Fruit fly (Drosophila melanogaster) whole organism, embryonic: ENCODE data around the gene Srp9.

Experiments
- ATbp ChIP-seq: fragments of 200-800 bp; sonication (Bioruptor generic); optimal IDR thresholded peaks from 2 replicates; lab custom pipeline; 2017; ENCODE audit warnings: missing biosample characterization, mild to moderate bottlenecking, missing genetic modification characterization, missing genetic modification reagents
- Asciz ChIP-seq: fragments of 200-800 bp; sonication (Bioruptor generic); optimal IDR thresholded peaks from 2 replicates; lab custom pipeline; 2017; ENCODE audit warnings: missing biosample characterization, mild to moderate bottlenecking, missing genetic modification characterization, missing genetic modification reagents
- Atf-2 ChIP-seq: fragments of 200-800 bp; sonication (Bioruptor generic); optimal IDR thresholded peaks from 2 replicates; lab custom pipeline; 2016; ENCODE audit warnings: missing biosample characterization, missing genetic modification characterization
- B-H1 ChIP-seq: fragments of 200-800 bp; sonication (Bioruptor generic); IDR thresholded peaks from 3 replicates; pipeline ENCODE4 v1.3.6; 2022; ENCODE audit warnings: missing biosample characterization, missing genetic modification characterization
- Blimp-1 ChIP-seq: fragments of 200-800 bp; sonication (Bioruptor generic); optimal IDR thresholded peaks from 3 replicates; lab custom pipeline; 2018; ENCODE audit warnings: missing biosample characterization, missing genetic modification characterization, mild to moderate bottlenecking, moderate library complexity, missing genetic modification reagents
- Bteb2 ChIP-seq: fragments of 200-800 bp; sonication (Bioruptor generic); optimal IDR thresholded peaks from 2 replicates; lab custom pipeline; 2016; ENCODE audit warnings: missing biosample characterization, missing genetic modification characterization
- CG10431 ChIP-seq: fragments of 200-800 bp; sonication (Bioruptor generic); optimal IDR thresholded peaks from 3 replicates; lab custom pipeline; 2018; ENCODE audit warnings: missing biosample characterization, mild to moderate bottlenecking, missing genetic modification characterization
- CG11093 ChIP-seq: fragments of 200-800 bp; sonication (Bioruptor generic); IDR thresholded peaks from 3 replicates; pipeline ENCODE4 v1.3.6; 2022; ENCODE audit warnings: missing biosample characterization, missing genetic modification characterization
- CG12659 ChIP-seq: fragments of 200-800 bp; sonication (Bioruptor generic); optimal IDR thresholded peaks from 3 replicates; lab custom pipeline; 2017; ENCODE audit warnings: mild to moderate bottlenecking, missing biosample characterization, missing genetic modification reagents, missing genetic modification characterization
- CG12769 ChIP-seq: fragments of 200-800 bp; sonication (Bioruptor generic); optimal IDR thresholded peaks from 2 replicates; lab custom pipeline; 2019; ENCODE audit warnings: missing biosample characterization, mild to moderate bottlenecking, missing genetic modification characterization, moderate library complexity
- CG13775 ChIP-seq: fragments of 200-800 bp; sonication (Bioruptor generic); optimal IDR thresholded peaks from 3 replicates; lab custom pipeline; 2017; ENCODE audit warnings: missing biosample characterization, mild to moderate bottlenecking, missing genetic modification characterization
- CG1603 ChIP-seq: fragments of 200-800 bp; sonication (Bioruptor generic); optimal IDR thresholded peaks from 2 replicates; lab custom pipeline; 2019; ENCODE audit warnings: missing biosample characterization, mild to moderate bottlenecking, missing genetic modification characterization, moderate library complexity
- CG17359 ChIP-seq: fragments of 200-800 bp; sonication (Bioruptor generic); optimal IDR thresholded peaks from 3 replicates; lab custom pipeline; 2018; ENCODE audit warnings: missing biosample characterization, mild to moderate bottlenecking, missing genetic modification characterization, moderate library complexity
- CG17361 ChIP-seq: fragments of 200-800 bp; sonication (Bioruptor generic); IDR thresholded peaks from 3 replicates; pipeline ENCODE4 v1.3.6; 2022; ENCODE audit warnings: missing biosample characterization, missing genetic modification characterization
- CG17568 ChIP-seq: fragments of 200-800 bp; sonication (Bioruptor generic); optimal IDR thresholded peaks from 2 replicates; lab custom pipeline; 2018; ENCODE audit warnings: missing biosample characterization, mild to moderate bottlenecking, missing genetic modification characterization, moderate library complexity
- CG18262 ChIP-seq: fragments of 200-800 bp; optimal IDR thresholded peaks from 3 replicates; lab custom pipeline; 2019; ENCODE audit warnings: missing biosample characterization, mild to moderate bottlenecking, missing genetic modification characterization, moderate library complexity
- CG2678 ChIP-seq: fragments of 200-800 bp; sonication (Bioruptor generic); optimal IDR thresholded peaks from 3 replicates; lab custom pipeline; 2019; ENCODE audit warnings: missing biosample characterization, mild to moderate bottlenecking, missing genetic modification characterization, moderate library complexity
- CG4707 ChIP-seq: fragments of 200-800 bp; sonication (Bioruptor generic); optimal IDR thresholded peaks from 2 replicates; lab custom pipeline; 2018; ENCODE audit warnings: missing biosample characterization, mild to moderate bottlenecking, missing genetic modification characterization, moderate library complexity
- CG8388 ChIP-seq: fragments of 200-800 bp; sonication (Bioruptor generic); optimal IDR thresholded peaks from 2 replicates; lab custom pipeline; 2019; ENCODE audit warnings: missing biosample characterization, mild to moderate bottlenecking, missing genetic modification characterization, moderate library complexity
- CG9727 ChIP-seq: fragments of 200-800 bp; sonication (Bioruptor generic); optimal IDR thresholded peaks from 3 replicates; lab custom pipeline; 2017; ENCODE audit warnings: missing biosample characterization, mild to moderate bottlenecking, missing genetic modification characterization
- Dip3 ChIP-seq: fragments of 200-800 bp; sonication (Bioruptor generic); optimal IDR thresholded peaks from 3 replicates; lab custom pipeline; 2016; ENCODE audit warnings: missing biosample characterization, missing genetic modification characterization
- Drgx ChIP-seq: fragments of 200-800 bp; sonication (Bioruptor generic); IDR thresholded peaks from 2 replicates; pipeline ENCODE4 v1.3.6; 2022; ENCODE audit warnings: missing biosample characterization, missing genetic modification characterization
- Kr ChIP-seq: fragments of 200-800 bp; sonication (Bioruptor generic); optimal IDR thresholded peaks from 2 replicates; lab custom pipeline; 2017; ENCODE audit warnings: missing biosample characterization, mild to moderate bottlenecking, missing genetic modification characterization
- Lpt ChIP-seq: fragments of >200 bp; optimal IDR thresholded peaks from 2 replicates; lab custom pipeline; 2018; ENCODE audit warnings: missing biosample characterization, missing genetic modification characterization
- Optix ChIP-seq: fragments of 200-800 bp; sonication (Bioruptor generic); IDR thresholded peaks from 3 replicates; pipeline ENCODE4 v1.3.6; 2022; ENCODE audit warnings: missing biosample characterization, missing genetic modification characterization
- PHDP ChIP-seq: fragments of 200-800 bp; sonication (Bioruptor generic); optimal IDR thresholded peaks from 3 replicates; lab custom pipeline; 2018; ENCODE audit warnings: missing biosample characterization, mild to moderate bottlenecking, missing genetic modification characterization, moderate library complexity
- Sry-δ ChIP-seq: fragments of 200-800 bp; sonication (Bioruptor generic); optimal IDR thresholded peaks from 2 replicates; lab custom pipeline; 2016; ENCODE audit warnings: missing biosample characterization, missing genetic modification characterization
- Ssrp ChIP-seq: fragments of 200-800 bp; sonication (Bioruptor generic); optimal IDR thresholded peaks from 2 replicates; lab custom pipeline; 2018; ENCODE audit warnings: missing biosample characterization, mild to moderate bottlenecking, missing genetic modification characterization, moderate library complexity
- ac ChIP-seq: fragments of 200-800 bp; sonication (Bioruptor generic); optimal IDR thresholded peaks from 3 replicates; lab custom pipeline; 2017; ENCODE audit warnings: missing biosample characterization, mild to moderate bottlenecking, missing genetic modification characterization
- chinmo ChIP-seq: fragments of 200-800 bp; sonication (Bioruptor generic); IDR thresholded peaks from 4 replicates; pipeline ENCODE4 v1.3.6; 2022; ENCODE audit warnings: missing biosample characterization, missing genetic modification characterization; ENCODE audit not compliant: partially characterized antibody
- chm ChIP-seq: fragments of 200-800 bp; sonication (Bioruptor generic); IDR thresholded peaks from 2 replicates; pipeline ENCODE4 v1.3.6; 2022; ENCODE audit warnings: missing biosample characterization, missing genetic modification characterization
- crol ChIP-seq: fragments of 200-800 bp; sonication (Bioruptor generic); IDR thresholded peaks from 2 replicates; pipeline ENCODE4 v1.3.6; 2022; ENCODE audit warnings: missing biosample characterization, missing genetic modification characterization
- dmrt11E ChIP-seq: fragments of 200-800 bp; sonication (Bioruptor generic); optimal IDR thresholded peaks from 3 replicates; lab custom pipeline; 2018; ENCODE audit warnings: missing biosample characterization, mild to moderate bottlenecking, missing genetic modification characterization, moderate library complexity
- exex ChIP-seq: fragments of 200-800 bp; sonication (Bioruptor generic); optimal IDR thresholded peaks from 4 replicates; lab custom pipeline; 2018; ENCODE audit warnings: missing biosample characterization, mild to moderate bottlenecking, missing genetic modification characterization, moderate library complexity
- fu2 ChIP-seq: fragments of 200-800 bp; sonication (Bioruptor generic); optimal IDR thresholded peaks from 2 replicates; lab custom pipeline; 2016; ENCODE audit warnings: missing biosample characterization, missing genetic modification characterization
- gem ChIP-seq: fragments of 200-800 bp; sonication (Bioruptor generic); optimal IDR thresholded peaks from 2 replicates; lab custom pipeline; 2019; ENCODE audit warnings: missing biosample characterization, mild to moderate bottlenecking, missing genetic modification characterization, moderate library complexity
- kah ChIP-seq: fragments of 200-800 bp; sonication (Bioruptor generic); optimal IDR thresholded peaks from 2 replicates; lab custom pipeline; 2018; ENCODE audit warnings: missing biosample characterization, mild to moderate bottlenecking, missing genetic modification characterization
- klu ChIP-seq: fragments of 200-800 bp; sonication (Bioruptor generic); IDR thresholded peaks from 2 replicates; pipeline ENCODE4 v1.3.6; 2022; ENCODE audit warnings: missing biosample characterization, missing genetic modification characterization
- nerfin-1 ChIP-seq: fragments of 200-800 bp; sonication (Bioruptor generic); optimal IDR thresholded peaks from 3 replicates; lab custom pipeline; 2019; ENCODE audit warnings: missing biosample characterization, mild to moderate bottlenecking, missing genetic modification characterization, moderate library complexity
- nmo ChIP-seq: fragments of 200-800 bp; sonication (Bioruptor generic); optimal IDR thresholded peaks from 2 replicates; lab custom pipeline; 2018; ENCODE audit warnings: missing biosample characterization, mild to moderate bottlenecking, missing genetic modification characterization, moderate library complexity
- nom ChIP-seq: fragments of 200-800 bp; sonication (Bioruptor generic); optimal IDR thresholded peaks from 2 replicates; lab custom pipeline; 2017; ENCODE audit warnings: missing biosample characterization, missing genetic modification characterization, mild to moderate bottlenecking, moderate library complexity, missing genetic modification reagents
- onecut ChIP-seq: fragments of 200-800 bp; sonication (Bioruptor generic); IDR thresholded peaks from 2 replicates; pipeline ENCODE4 v1.3.6; 2022; ENCODE audit warnings: missing biosample characterization, missing genetic modification characterization
- run ChIP-seq: fragments of 200-800 bp; sonication (Bioruptor generic); optimal IDR thresholded peaks from 3 replicates; lab custom pipeline; 2018; ENCODE audit warnings: missing biosample characterization, mild to moderate bottlenecking, missing genetic modification characterization
- schlank ChIP-seq: fragments of 200-800 bp; sonication (Bioruptor generic); optimal IDR thresholded peaks from 2 replicates; lab custom pipeline; 2018; ENCODE audit warnings: missing biosample characterization, mild to moderate bottlenecking, missing genetic modification characterization
- sens ChIP-seq: fragments of 200-800 bp; sonication (Bioruptor generic); peaks from one replicate; lab custom pipeline; 2016; ENCODE audit warnings: missing biosample characterization, missing genetic modification characterization
- sens-2 ChIP-seq: fragments of 200-800 bp; sonication (Bioruptor generic); IDR thresholded peaks from 2 replicates; pipeline ENCODE4 v1.3.6; 2022; ENCODE audit warnings: missing biosample characterization, missing genetic modification characterization
- sqz ChIP-seq: fragments of 200-800 bp; sonication (Bioruptor generic); optimal IDR thresholded peaks from 3 replicates; lab custom pipeline; 2018; ENCODE audit warnings: missing biosample characterization, mild to moderate bottlenecking, missing genetic modification characterization
- wek ChIP-seq: fragments of 200-800 bp; sonication (Bioruptor generic); optimal IDR thresholded peaks from 3 replicates; lab custom pipeline; 2018; ENCODE audit warnings: missing biosample characterization, mild to moderate bottlenecking, missing genetic modification characterization, moderate library complexity

Srp9 gene

DNA sequence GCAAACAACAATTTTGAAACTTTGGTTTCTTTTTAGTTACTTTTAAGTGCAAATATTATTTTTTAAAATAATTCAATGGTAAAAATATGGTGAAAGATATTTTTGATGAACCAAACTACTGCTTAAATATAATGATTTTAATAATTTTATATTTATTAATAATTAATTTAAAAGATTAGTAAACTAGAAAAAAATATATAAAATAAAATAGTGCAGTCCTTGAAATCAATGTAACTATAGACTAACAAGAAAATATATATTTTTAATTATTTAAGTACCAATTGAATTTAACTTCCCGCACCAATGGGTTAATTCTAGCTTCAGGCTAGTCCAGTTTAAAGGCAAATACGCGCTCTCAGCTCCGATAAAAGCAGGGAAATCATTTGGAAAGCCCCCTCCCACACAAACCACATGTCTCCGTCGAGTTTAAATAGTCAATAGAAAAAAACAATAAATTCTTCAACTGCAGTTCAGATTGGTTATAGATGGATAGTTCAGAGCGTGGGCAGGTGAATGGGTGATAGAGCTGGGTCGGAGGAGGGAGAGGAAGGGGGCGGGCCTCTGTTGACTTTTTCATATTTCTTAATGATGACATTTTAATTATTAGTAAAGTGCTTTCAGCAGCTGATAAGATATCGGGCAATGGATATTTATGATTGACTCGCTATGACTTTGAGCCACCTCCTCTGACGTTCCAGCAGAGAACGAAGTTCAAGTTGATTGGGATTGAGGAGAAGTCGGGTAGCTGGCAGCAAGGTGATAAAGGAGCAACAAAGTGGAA lies 26.0 kb downstream of the Srp9 start (continued):
- peak; percentile 54 for TF ChIP-seq CG10431
- no peak for TF ChIP-seq Dip3 (GFP tag; lab: Kevin White, UChicago)
- TF ChIP-seq chm (GFP tag; lab: Robert Waterston, UW): 0 out of 2 replicates have a peak, but pooled peaks have one; percentile 21
- no peak for TF ChIP-seq ac (GFP tag; lab: Kevin White, UChicago)
- no peak for TF ChIP-seq Sry-δ (GFP tag; lab: Kevin White, UChicago)
- peak; percentile 5 for TF ChIP-seq CG12769 (tag; lab: Kevin White, UChicago)
- peak; percentile 30 for TF ChIP-seq PHDP (tag; lab: Kevin White, UChicago)
- peak; percentile 21 for TF ChIP-seq CG17568 (GFP tag; lab: Kevin White, UChicago)
- peak; percentile 8 for TF ChIP-seq nerfin-1 (tag; lab: Kevin White, UChicago)
- peak; percentile 86 for TF ChIP-seq CG18262 (tag; lab: Kevin White, UChicago)
- TF ChIP-seq crol: peak; percentile 88
- TF ChIP-seq CG12659 (GFP tag; lab: Kevin White, UChicago): peak; percentile 23
- no peak for TF ChIP-seq kah (GFP tag; lab: Kevin White, UChicago)
- peak; percentile 15 for TF ChIP-seq CG1603 (tag; lab: Kevin White, UChicago)
- TF ChIP-seq onecut (GFP tag; lab: Robert Waterston, UW): peak; percentile 29; the same call in 1 of the 2 replicates
- no peak for TF ChIP-seq schlank
- TF ChIP-seq gem: peak; percentile 62
- TF ChIP-seq CG17361 (GFP tag; lab: Robert Waterston, UW): peak; percentile 74
- TF ChIP-seq CG8388 (GFP tag; lab: Kevin White, UChicago): peak; percentile 38
- TF ChIP-seq Lpt (GFP tag; lab: Kevin White, UChicago): no peak
- peak; percentile 63 for TF ChIP-seq sqz (GFP tag; lab: Kevin White, UChicago)
- TF ChIP-seq Optix (GFP tag; lab: Robert Waterston, UW): no peak
- TF ChIP-seq nom (GFP tag; lab: Kevin White, UChicago): peak; percentile 17
- TF ChIP-seq CG17359 (tag; lab: Kevin White, UChicago): no peak
- no peak for TF ChIP-seq CG11093
- TF ChIP-seq Blimp-1: peak; percentile 51
- TF ChIP-seq B-H1 (GFP tag; lab: Robert Waterston, UW): no peak
- TF ChIP-seq sens: peak; percentile 71
- TF ChIP-seq Drgx (GFP tag; lab: Robert Waterston, UW): 0 out of 2 replicates have a peak, but pooled peaks have one; percentile 18
- TF ChIP-seq nmo: peak; percentile 67
- TF ChIP-seq klu (GFP tag; lab: Robert Waterston, UW): no peak
- peak; percentile 25 for TF ChIP-seq wek (GFP tag; lab: Kevin White, UChicago)
- peak; percentile 14 for TF ChIP-seq Ssrp (tag; lab: Kevin White, UChicago)
- peak; percentile 23 for TF ChIP-seq run
- peak; percentile 100 for TF ChIP-seq exex (tag; lab: Kevin White, UChicago)
- peak; percentile 16 for TF ChIP-seq dmrt11E (tag; lab: Kevin White, UChicago)
- no peak for TF ChIP-seq fu2 (GFP tag; lab: Kevin White, UChicago)
- peak; percentile 36 for TF ChIP-seq CG9727 (GFP tag; lab: Kevin White, UChicago)
- no peak for TF ChIP-seq Bteb2 (GFP tag; lab: Kevin White, UChicago)
- TF ChIP-seq sens-2 (GFP tag; lab: Robert Waterston, UW): peak; percentile 31; the same call in 1 of the 2 replicates
- peak; percentile 17 for TF ChIP-seq ATbp (GFP tag; lab: Kevin White, UChicago)
- peak; percentile 70 for TF ChIP-seq CG2678 (tag; lab: Kevin White, UChicago)
- TF ChIP-seq chinmo (GFP tag; lab: Robert Waterston, UW): 0 out of 4 replicates have a peak, but pooled peaks have one; percentile 29
- TF ChIP-seq CG4707 (GFP tag; lab: Kevin White, UChicago): peak; percentile 5
- peak; percentile 1 for TF ChIP-seq CG13775
- no peak for TF ChIP-seq Atf-2
- TF ChIP-seq Kr (GFP tag; lab: Kevin White, UChicago): no peak
- peak; percentile 27 for TF ChIP-seq Asciz (GFP tag; lab: Kevin White, UChicago)
